Worm (Caenorhabditis elegans): ENCODE data around the gene hsp-90.

hsp-90 gene

DNA sequence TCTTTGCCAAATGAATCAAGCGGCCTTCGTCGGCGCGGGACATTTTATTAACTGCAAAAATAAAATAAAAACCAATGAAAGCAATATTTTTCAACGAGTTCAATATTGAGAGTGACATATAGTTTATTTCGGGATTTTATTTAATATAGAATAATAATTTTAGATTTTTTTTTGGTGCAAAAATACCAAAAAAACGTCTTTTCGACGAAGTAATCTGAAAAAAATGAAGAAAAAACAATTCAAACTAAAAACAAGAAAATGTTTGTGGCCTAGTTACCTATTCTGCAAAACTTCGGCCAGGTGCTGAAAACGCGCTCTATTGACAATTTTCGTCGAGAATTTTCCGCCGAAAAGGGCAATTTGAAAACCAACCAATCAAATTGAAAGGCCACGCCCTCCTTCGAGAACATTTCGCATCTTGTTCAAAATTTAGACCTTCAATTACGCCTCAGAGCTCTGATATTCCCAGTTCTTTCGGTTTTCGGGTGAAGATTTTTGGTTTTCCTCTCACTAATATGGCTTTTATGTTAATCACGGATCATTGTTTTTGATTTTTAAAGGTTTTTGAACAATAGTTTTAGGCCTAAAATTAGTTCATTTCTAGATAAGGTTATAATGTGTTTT lies 829 bp downstream of the hsp-90 start, which contains the start of gene C47E8.4 (continued):
- TF ChIP-seq mxl-3 (GFP tag; optimal IDR thresholded peaks at IDR 0.05) (peak; percentile 69), nhr-28 (tag; optimal IDR thresholded peaks at IDR 0.05) (peak; percentile 83), lin-29 (GFP tag; IDR thresholded peaks at IDR 0.05) (peak; percentile 90), lim-7 (GFP tag; IDR thresholded peaks at IDR 0.05) (no peak), egl-43 (GFP tag; IDR thresholded peaks at IDR 0.05) (peak; percentile 89; the same call in 1 of the 2 replicates), php-3 (GFP tag; IDR thresholded peaks at IDR 0.05) (peak; percentile 89), D1046.2 (GFP tag; IDR thresholded peaks at IDR 0.05) (peak; percentile 83; the same call in 1 of the 2 replicates), mes-2 (tag; optimal IDR thresholded peaks at IDR 0.05; ENCODE audit: poor library complexity, severe bottlenecking) (peak; percentile 99), nhr-48 (tag; optimal IDR thresholded peaks at IDR 0.05) (peak; percentile 94), lin-13 (GFP tag; optimal IDR thresholded peaks at IDR 0.05) (peak; percentile 97), nhr-237 (tag; optimal IDR thresholded peaks at IDR 0.05) (no peak), ceh-44 (GFP tag; IDR thresholded peaks at IDR 0.05) (peak; percentile 72; the same call in 1 of the 2 replicates), ceh-20 (GFP tag; IDR thresholded peaks at IDR 0.05) (peak; percentile 98), ceh-28 (tag; optimal IDR thresholded peaks at IDR 0.05) (no peak), F44E2.7 (GFP tag; IDR thresholded peaks at IDR 0.05) (no peak), T20F7.1 (GFP tag; optimal IDR thresholded peaks at IDR 0.05) (peak; percentile 91), rbr-2 (tag; optimal IDR thresholded peaks at IDR 0.05) (peak; percentile 98), F37D6.2 (tag; optimal IDR thresholded peaks at IDR 0.05) (peak; percentile 96), F26F4.8 (GFP tag; conservative IDR thresholded peaks at IDR 0.05) (no peak), snpc-4 (tag; optimal IDR thresholded peaks at IDR 0.05) (peak; percentile 28), madf-9 (GFP tag; conservative IDR thresholded peaks at IDR 0.05) (peak; percentile 89), zip-11 (GFP tag; IDR thresholded peaks at IDR 0.05) (0 out of 2 replicates have a peak, but pooled peaks have one; percentile 31), mdt-29 (GFP tag; IDR thresholded peaks at IDR 0.05) (peak; percentile 99), nhr-111 (GFP tag; optimal IDR thresholded peaks at IDR 0.05) (peak; percentile 54), daf-12 (tag; optimal IDR thresholded peaks at IDR 0.05) (no peak), daf-16 (GFP tag; optimal IDR thresholded peaks at IDR 0.05) (peak; percentile 66 to 98), daf-16 (tag; optimal IDR thresholded peaks at IDR 0.05) (peak; percentile 78), snpc-1.2 (GFP tag; IDR thresholded peaks at IDR 0.05) (peak; percentile 68), Y75B8A.6 (GFP tag; IDR thresholded peaks at IDR 0.05) (peak; percentile 80; the same call in 1 of the 2 replicates), mdl-1 (tag; optimal IDR thresholded peaks at IDR 0.05) (peak in 1 of 2 experiments; percentile 48), ZK546.5 (tag; optimal IDR thresholded peaks at IDR 0.05) (peak in 1 of 2 experiments; percentile 62), F49E8.2 (tag; optimal IDR thresholded peaks at IDR 0.05; ENCODE audit: borderline replicate concordance) (peak; percentile 95), egl-27 (tag; optimal IDR thresholded peaks at IDR 0.05) (no peak), F10B5.3 (tag; optimal IDR thresholded peaks at IDR 0.05) (peak; percentile 92), aly-2 (tag; optimal IDR thresholded peaks at IDR 0.05) (no peak), lin-15B (tag; optimal IDR thresholded peaks at IDR 0.05) (peak; percentile 93), lir-3 (tag; optimal IDR thresholded peaks at IDR 0.05) (peak; percentile 77), Y105C5A.15 (GFP tag; IDR thresholded peaks at IDR 0.05) (no peak), zfp-3 (GFP tag; conservative IDR thresholded peaks at IDR 0.05) (peak; percentile 97), daf-19 (GFP tag; conservative IDR thresholded peaks at IDR 0.05) (no peak; the same call in 1 of the 2 replicates), unc-39 (tag; optimal IDR thresholded peaks at IDR 0.05) (no peak), mep-1 (tag; optimal IDR thresholded peaks at IDR 0.05) (peak; percentile 98), sdz-12 (GFP tag; optimal IDR thresholded peaks at IDR 0.05) (peak; percentile 88), attf-4 (tag; optimal IDR thresholded peaks at IDR 0.05) (no peak), nhr-76 (tag; optimal IDR thresholded peaks at IDR 0.05) (peak; percentile 68), ctbp-1 (GFP tag; IDR thresholded peaks at IDR 0.05) (peak; percentile 97), tra-1 (GFP tag; IDR thresholded peaks at IDR 0.05) (peak; percentile 98), zip-2 (tag; optimal IDR thresholded peaks at IDR 0.05) (peak; percentile 90), ceh-82 (tag; optimal IDR thresholded peaks at IDR 0.05) (no peak), nhr-102 (tag; optimal IDR thresholded peaks at IDR 0.05) (peak; percentile 97)

All from whole organism, L4 larva.